Fruit fly (Drosophila melanogaster): ENCODE measurements around the gene CecC.

The CecC gene

dm6 chr3R:30263708-30264107 lies 47.4 kb downstream of the CecC start (continued):
- TF ChIP-seq sisA (GFP tag; IDR thresholded peaks at IDR 0.05) (peak; percentile 39; the same call in 1 of the 2 replicates), CG16815 (GFP tag; optimal IDR thresholded peaks at IDR 0.05) (peak; percentile 51), ara (GFP tag; IDR thresholded peaks at IDR 0.05) (0 out of 2 replicates have a peak, but pooled peaks have one; percentile 43), otp (GFP tag; IDR thresholded peaks at IDR 0.05) (peak; percentile 53; the same call in 1 of the 3 replicates), CG4854 (GFP tag; optimal IDR thresholded peaks at IDR 0.05) (no peak), fd102C (GFP tag; optimal IDR thresholded peaks at IDR 0.05) (peak; percentile 27), Ssrp (tag; optimal IDR thresholded peaks at IDR 0.05) (peak; percentile 21), gcm (GFP tag; optimal IDR thresholded peaks at IDR 0.05) (peak; percentile 43), bowl (GFP tag; IDR thresholded peaks at IDR 0.05) (no peak), CG15269 (tag; optimal IDR thresholded peaks at IDR 0.05) (peak; percentile 4), trem (tag; optimal IDR thresholded peaks at IDR 0.05) (peak; percentile 5), CG15601 (tag; optimal IDR thresholded peaks at IDR 0.05) (peak; percentile 6), Ada2b (GFP tag; IDR thresholded peaks at IDR 0.05) (no peak), CG32767 (GFP tag; IDR thresholded peaks at IDR 0.05) (peak; percentile 44; the same call in 1 of the 2 replicates), CG17328 (GFP tag; IDR thresholded peaks at IDR 0.05) (peak; percentile 63), CG6254 (GFP tag; optimal IDR thresholded peaks at IDR 0.05) (peak; percentile 4), NfI (GFP tag; optimal IDR thresholded peaks at IDR 0.05) (no peak), CG14710 (tag; optimal IDR thresholded peaks at IDR 0.05) (peak; percentile 28), Aef1 (GFP tag; IDR thresholded peaks at IDR 0.05) (no peak), CG11723 (GFP tag; optimal IDR thresholded peaks at IDR 0.05) (no peak), dysf (GFP tag; IDR thresholded peaks at IDR 0.05) (peak; percentile 43; the same call in 1 of the 3 replicates), CG16813 (GFP tag; IDR thresholded peaks at IDR 0.05; ENCODE audit: partially characterized antibody) (no peak), CG11504 (tag; optimal IDR thresholded peaks at IDR 0.05) (peak; percentile 50), bab2 (GFP tag; optimal IDR thresholded peaks at IDR 0.05) (peak; percentile 26), unpg (GFP tag; optimal IDR thresholded peaks at IDR 0.05) (peak; percentile 55), CG4730 (GFP tag; IDR thresholded peaks at IDR 0.05) (peak; percentile 32; the same call in 1 of the 2 replicates), Nf-YB (GFP tag; optimal IDR thresholded peaks at IDR 0.05) (peak; percentile 14), Pdp1 (GFP tag; optimal IDR thresholded peaks at IDR 0.05) (peak; percentile 27 to 45), esg (GFP tag; conservative IDR thresholded peaks at IDR 0.05) (0 out of 2 replicates have a peak, but pooled peaks have one; percentile 16), slp2 (GFP tag; optimal IDR thresholded peaks at IDR 0.05) (no peak), CG4424 (GFP tag; optimal IDR thresholded peaks at IDR 0.05) (peak; percentile 30), CG11696 (GFP tag; IDR thresholded peaks at IDR 0.05) (0 out of 2 replicates have a peak, but pooled peaks have one; percentile 36), CG2712 (tag; optimal IDR thresholded peaks at IDR 0.05) (peak; percentile 70), CG4820 (GFP tag; optimal IDR thresholded peaks at IDR 0.05) (peak; percentile 14), CG9215 (GFP tag; IDR thresholded peaks at IDR 0.05) (no peak), CG8388 (GFP tag; optimal IDR thresholded peaks at IDR 0.05) (peak; percentile 51), ham (GFP tag; IDR thresholded peaks at IDR 0.05) (no peak), CG10209 (GFP tag; optimal IDR thresholded peaks at IDR 0.05) (peak; percentile 26), CG15696 (tag; optimal IDR thresholded peaks at IDR 0.05) (peak; percentile 81), CG14667 (GFP tag; IDR thresholded peaks at IDR 0.05) (no peak), CG30403 (GFP tag; optimal IDR thresholded peaks at IDR 0.05) (peak; percentile 32), Poxn (GFP tag; IDR thresholded peaks at IDR 0.05) (no peak), fd3F (GFP tag; optimal IDR thresholded peaks at IDR 0.05) (no peak), tll (GFP tag; optimal IDR thresholded peaks at IDR 0.05) (peak in 1 of 2 experiments; percentile 11), E2f1 (GFP tag; IDR thresholded peaks at IDR 0.05) (no peak; the same call in 1 of the 2 replicates), D19A (tag; optimal IDR thresholded peaks at IDR 0.05) (peak; percentile 29), CG9437 (GFP tag; optimal IDR thresholded peaks at IDR 0.05) (no peak), CG10959 (GFP tag; IDR thresholded peaks at IDR 0.05) (peak; percentile 29; the same call in 1 of the 2 replicates), lola (GFP tag; optimal IDR thresholded peaks at IDR 0.05) (peak in 1 of 3 experiments; percentile 60)

Measured in whole organism, embryonic.